Fruit fly (Drosophila melanogaster): Measurements from ENCODE around the gene CG6908.

DNA sequence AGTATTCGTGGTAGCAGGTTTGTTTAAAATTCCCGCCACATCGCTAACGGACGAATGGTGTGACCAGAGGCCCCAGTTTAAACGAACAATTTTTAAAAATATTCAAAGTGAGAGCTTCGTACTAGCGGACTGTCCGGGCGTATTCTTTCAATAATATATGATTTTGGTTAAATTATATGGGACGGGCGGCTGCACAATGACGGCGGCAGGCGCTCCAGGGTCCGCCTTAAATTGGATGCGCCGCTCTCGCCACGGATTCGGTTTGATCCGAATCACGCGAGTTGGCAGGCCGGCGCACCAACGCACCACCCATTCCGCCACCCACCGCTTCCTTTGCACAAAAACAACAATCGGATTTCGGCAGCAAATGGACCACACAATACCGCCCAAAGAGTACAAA is 45.5 kb upstream of the CG6908 start, which contains the start of gene CG14721:
- TF ChIP-seq bab1 (GFP tag; optimal IDR thresholded peaks at IDR 0.05) (peak; percentile 61), CG11617 (GFP tag; optimal IDR thresholded peaks at IDR 0.05) (peak; percentile 14), CG1620 (GFP tag; optimal IDR thresholded peaks at IDR 0.05) (peak; percentile 5), cic (GFP tag; optimal IDR thresholded peaks at IDR 0.05) (no peak), kay (GFP tag; ENCODE audit: borderline replicate concordance) (no peak), CG12768 (GFP tag; optimal IDR thresholded peaks at IDR 0.05) (no peak), CG7101 (tag; optimal IDR thresholded peaks at IDR 0.05) (no peak), Hr96 (GFP tag; optimal IDR thresholded peaks at IDR 0.05) (no peak)
